Worm (Caenorhabditis elegans): ENCODE data around the gene Y71H2AM.3.

ce11 chrIII:2795442-2796023 lies 9.7 kb upstream of the Y71H2AM.3 start:
- no peak for TF ChIP-seq nhr-237 (tag; optimal IDR thresholded peaks at IDR 0.05)
- no peak for TF ChIP-seq ceh-82 (tag; optimal IDR thresholded peaks at IDR 0.05)
- no peak for TF ChIP-seq rbr-2 (tag; optimal IDR thresholded peaks at IDR 0.05)
- TF ChIP-seq pqm-1 (tag; optimal IDR thresholded peaks at IDR 0.05), result no peak
- no peak for TF ChIP-seq dve-1 (tag; optimal IDR thresholded peaks at IDR 0.05; ENCODE audit: insufficient read depth)
- no peak for TF ChIP-seq nhr-41 (GFP tag; IDR thresholded peaks at IDR 0.05)
- TF ChIP-seq ama-1 (optimal IDR thresholded peaks at IDR 0.05), result no peak
- TF ChIP-seq mdl-1 (tag; optimal IDR thresholded peaks at IDR 0.05), result no peak
- no peak for TF ChIP-seq hlh-30 (tag; optimal IDR thresholded peaks at IDR 0.05; ENCODE audit: insufficient read depth)
- TF ChIP-seq dmd-6 (GFP tag; IDR thresholded peaks at IDR 0.05), result no peak
- TF ChIP-seq ceh-20 (GFP tag; IDR thresholded peaks at IDR 0.05), result no peak
- TF ChIP-seq ctbp-1 (GFP tag; IDR thresholded peaks at IDR 0.05), result no peak

All from whole organism, L4 larva.